Worm (Caenorhabditis elegans) whole organism, midembryonic: ENCODE data around the gene popl-1.

Experiments used
- T22C8.4 ChIP-seq: fragments of 200-800 bp; sonication (Bioruptor generic); IDR thresholded peaks from 2 replicates; pipeline ENCODE4 v1.3.6; 2022; ENCODE audit warnings: missing genetic modification characterization, missing compliant biosample characterization
- med-1 ChIP-seq: sonication (generic microtip); optimal IDR thresholded peaks from 2 replicates; lab custom pipeline; 2017; ENCODE audit warnings: missing genetic modification characterization, mild to moderate bottlenecking, missing compliant biosample characterization, antibody characterized with exemption, missing genetic modification reagents; ENCODE audit not compliant: insufficient read depth
- tab-1 ChIP-seq: fragments of 200-800 bp; sonication (Bioruptor generic); IDR thresholded peaks from 2 replicates; pipeline ENCODE4 v1.3.6; 2022; ENCODE audit warnings: missing genetic modification characterization, missing compliant biosample characterization
- ztf-23 ChIP-seq: fragments of 200-800 bp; sonication (Bioruptor generic); IDR thresholded peaks from 2 replicates; pipeline ENCODE4 v1.3.6; 2022; ENCODE audit warnings: missing genetic modification reagents, missing genetic modification characterization, missing compliant biosample characterization

- TF ChIP-seq T22C8.4, result no peak
- no peak for TF ChIP-seq med-1 (GFP tag; lab: Kevin White, UChicago)
- no peak for TF ChIP-seq ztf-23 (GFP tag; lab: Robert Waterston, UW)
- TF ChIP-seq tab-1 (GFP tag; lab: Robert Waterston, UW), result no peak
Observed at ce11 chrIII:6439854-6440253, 9.1 kb upstream of the popl-1 start.
